Worm (Caenorhabditis elegans): Measurements from ENCODE around the gene C44B12.3.

- TF ChIP-seq him-1 (tag; optimal IDR thresholded peaks at IDR 0.05) (peak; percentile 94), dao-5 (tag; optimal IDR thresholded peaks at IDR 0.05) (no peak), W03F9.2 (tag; optimal IDR thresholded peaks at IDR 0.05) (peak; percentile 97)
These were observed 10.5 kb upstream of the C44B12.3 start, which contains the start of the genes cct-8 and Y55F3AR.2 for ce11 chrIV:1093870-1094564.

Data from whole organism, L4/young adult.